Fruit fly (Drosophila melanogaster) S2 (cell line): ENCODE measurements around the gene mtDNA-helicase.

Experiments used
- CG8478 ChIP-seq: fragments of >200 bp; optimal IDR thresholded peaks from 2 replicates; lab custom pipeline; 2018
- CTCF ChIP-seq, 2 experiments: fragments of >200 bp; optimal IDR thresholded peaks; 2 replicates each; lab custom pipeline; 2018

DNA sequence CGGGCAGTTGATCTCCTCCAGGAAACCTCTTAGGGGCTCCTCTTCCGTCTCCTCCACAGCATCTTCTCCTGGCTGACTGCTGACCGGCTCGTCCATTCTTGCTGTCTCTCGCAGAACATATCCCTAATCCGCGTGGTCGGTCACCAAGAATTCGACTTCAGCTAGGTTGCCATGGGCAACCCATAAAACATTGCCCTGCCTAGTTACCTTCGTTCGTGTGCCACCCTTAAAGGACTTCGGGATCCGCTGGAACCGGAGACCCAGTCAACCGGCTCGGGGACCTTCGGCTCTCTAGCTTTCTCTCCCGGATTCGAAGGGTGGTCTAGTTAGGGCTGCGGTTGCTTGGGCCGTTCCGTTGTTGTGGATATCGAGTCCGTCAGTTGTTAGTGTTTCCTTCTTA is 31.5 kb upstream of the mtDNA-helicase start, which contains the start of the genes TbCMF46 and CG42366:
- no peak for TF ChIP-seq CG8478 (lab: Kevin White, UChicago)
- TF ChIP-seq CTCF (optimal IDR thresholded peaks at IDR 0.05; lab: Kevin White, UChicago): no peak
